Worm (Caenorhabditis elegans): ENCODE results near the gene Y46E12BL.2.

- TF ChIP-seq ceh-19 (GFP tag; optimal IDR thresholded peaks at IDR 0.05): no peak
- TF ChIP-seq pag-3 (tag; optimal IDR thresholded peaks at IDR 0.05; ENCODE audit: borderline replicate concordance): no peak
- TF ChIP-seq rnt-1 (tag; optimal IDR thresholded peaks at IDR 0.05): no peak
- no peak for TF ChIP-seq eyg-1 (tag; optimal IDR thresholded peaks at IDR 0.05)
- no peak for TF ChIP-seq pha-4 (tag; optimal IDR thresholded peaks at IDR 0.05)
Observed at ce11 chrII:15193961-15194360, 38.8 kb upstream of the Y46E12BL.2 start.
